Fruit fly (Drosophila melanogaster): ENCODE data around the gene Cp15.

The Cp15 gene

dm6 chr3L:8697862-8698261 is 30.4 kb upstream of the Cp15 start (continued):
- TF ChIP-seq Hmx (GFP tag; optimal IDR thresholded peaks at IDR 0.05) = no peak
- no peak for TF ChIP-seq CG33557 (GFP tag; optimal IDR thresholded peaks at IDR 0.05)
- 0 out of 2 replicates have a peak, but pooled peaks have one; percentile 39 for TF ChIP-seq seq (GFP tag; IDR thresholded peaks at IDR 0.05)
- no peak for TF ChIP-seq Dll (GFP tag; IDR thresholded peaks at IDR 0.05; ENCODE audit: partially characterized antibody)
- TF ChIP-seq CG7839 (tag; optimal IDR thresholded peaks at IDR 0.05) = no peak
- TF ChIP-seq otp (GFP tag; IDR thresholded peaks at IDR 0.05) = no peak
- no peak for TF ChIP-seq Sin3A (optimal IDR thresholded peaks at IDR 0.05)
- TF ChIP-seq Jarid2 (GFP tag; optimal IDR thresholded peaks at IDR 0.05) = no peak
- no peak for TF ChIP-seq CG12236 (GFP tag; optimal IDR thresholded peaks at IDR 0.05)
- TF ChIP-seq Awh (GFP tag; IDR thresholded peaks at IDR 0.05) = no peak; the same call in 1 of the 2 replicates
- no peak for TF ChIP-seq NC2β (GFP tag; optimal IDR thresholded peaks at IDR 0.05)
- TF ChIP-seq btn (GFP tag; optimal IDR thresholded peaks at IDR 0.05) = no peak
- no peak for TF ChIP-seq CG31224 (GFP tag; IDR thresholded peaks at IDR 0.05)
- TF ChIP-seq ato (GFP tag; IDR thresholded peaks at IDR 0.05; ENCODE audit: partially characterized antibody) = no peak
- no peak for TF ChIP-seq CG16779 (GFP tag; IDR thresholded peaks at IDR 0.05)
- TF ChIP-seq dimm (GFP tag; IDR thresholded peaks at IDR 0.05) = no peak
- no peak for TF ChIP-seq CG12155 (GFP tag; optimal IDR thresholded peaks at IDR 0.05)
- TF ChIP-seq CG11456 (GFP tag; IDR thresholded peaks at IDR 0.05) = peak; percentile 68; the same call in 2 of the 3 replicates
- no peak for TF ChIP-seq HLHmδ (GFP tag; optimal IDR thresholded peaks at IDR 0.05)
- no peak for TF ChIP-seq Camta (GFP tag; optimal IDR thresholded peaks at IDR 0.05)
- TF ChIP-seq chif (GFP tag; optimal IDR thresholded peaks at IDR 0.05) = no peak
- TF ChIP-seq CG5953 (GFP tag; IDR thresholded peaks at IDR 0.05) = 0 out of 2 replicates have a peak, but pooled peaks have one; percentile 9
- TF ChIP-seq yki (optimal IDR thresholded peaks at IDR 0.05) = no peak
- TF ChIP-seq Ada2b (GFP tag; IDR thresholded peaks at IDR 0.05) = no peak
- TF ChIP-seq eve (GFP tag; optimal IDR thresholded peaks at IDR 0.05) = no peak
- TF ChIP-seq CG10431 (GFP tag; optimal IDR thresholded peaks at IDR 0.05) = no peak
- no peak for TF ChIP-seq crc (GFP tag; optimal IDR thresholded peaks at IDR 0.05)
- TF ChIP-seq MBD-R2 (GFP tag; IDR thresholded peaks at IDR 0.05) = no peak
- no peak for TF ChIP-seq NC2α (GFP tag; optimal IDR thresholded peaks at IDR 0.05)
- no peak for TF ChIP-seq CG2129 (GFP tag; IDR thresholded peaks at IDR 0.05; ENCODE audit: partially characterized antibody)
- no peak for TF ChIP-seq p53 (GFP tag; optimal IDR thresholded peaks at IDR 0.05)
- TF ChIP-seq Atf-2 (GFP tag; optimal IDR thresholded peaks at IDR 0.05) = no peak
- no peak for TF ChIP-seq CG1647 (GFP tag; optimal IDR thresholded peaks at IDR 0.05)
- TF ChIP-seq CG10366 (GFP tag; IDR thresholded peaks at IDR 0.05) = 0 out of 2 replicates have a peak, but pooled peaks have one; percentile 8
- no peak for TF ChIP-seq az2 (GFP tag; optimal IDR thresholded peaks at IDR 0.05)
- TF ChIP-seq emc (GFP tag; optimal IDR thresholded peaks at IDR 0.05) = no peak
- TF ChIP-seq sob (GFP tag; IDR thresholded peaks at IDR 0.05) = no peak
- TF ChIP-seq CG12659 (GFP tag; optimal IDR thresholded peaks at IDR 0.05) = no peak
- TF ChIP-seq ci (GFP tag; IDR thresholded peaks at IDR 0.05) = peak; percentile 44; the same call in 1 of the 3 replicates
- TF ChIP-seq dpn (GFP tag; optimal IDR thresholded peaks at IDR 0.05) = no peak
- TF ChIP-seq dmrt99B (tag; optimal IDR thresholded peaks at IDR 0.05) = no peak
- TF ChIP-seq Bdp1 (GFP tag; optimal IDR thresholded peaks at IDR 0.05) = no peak
- TF ChIP-seq NfI (GFP tag; optimal IDR thresholded peaks at IDR 0.05) = no peak
- no peak for TF ChIP-seq Pdp1 (GFP tag; optimal IDR thresholded peaks at IDR 0.05)
- TF ChIP-seq Asciz (GFP tag; optimal IDR thresholded peaks at IDR 0.05) = no peak
- no peak for TF ChIP-seq Lim3 (GFP tag; IDR thresholded peaks at IDR 0.05)
- peak; percentile 12 for TF ChIP-seq CG1233 (GFP tag; optimal IDR thresholded peaks at IDR 0.05)
- TF ChIP-seq tap (tag; optimal IDR thresholded peaks at IDR 0.05) = no peak
- no peak for TF ChIP-seq Ptx1 (GFP tag; IDR thresholded peaks at IDR 0.05)
- no peak for TF ChIP-seq CG17612 (GFP tag; IDR thresholded peaks at IDR 0.05)
- TF ChIP-seq CG13287 (GFP tag; IDR thresholded peaks at IDR 0.05; ENCODE audit: partially characterized antibody) = peak; percentile 23; the same call in 1 of the 2 replicates
- TF ChIP-seq CG2120 (GFP tag; optimal IDR thresholded peaks at IDR 0.05) = no peak
- TF ChIP-seq pita (GFP tag; optimal IDR thresholded peaks at IDR 0.05) = no peak

Data from whole organism, embryonic.